Worm (Caenorhabditis elegans): ENCODE results near the gene F47B8.8.

- no peak for TF ChIP-seq ceh-82 (tag; optimal IDR thresholded peaks at IDR 0.05)
- TF ChIP-seq nhr-12 (tag; optimal IDR thresholded peaks at IDR 0.05), result no peak
- TF ChIP-seq snpc-4 (tag; optimal IDR thresholded peaks at IDR 0.05), result no peak
- no peak for TF ChIP-seq zag-1 (tag; optimal IDR thresholded peaks at IDR 0.05)
- TF ChIP-seq ama-1 (optimal IDR thresholded peaks at IDR 0.05), result no peak
- no peak for TF ChIP-seq nhr-47 (tag; optimal IDR thresholded peaks at IDR 0.05)
- TF ChIP-seq dsc-1 (tag; optimal IDR thresholded peaks at IDR 0.05), result no peak
- no peak for TF ChIP-seq elt-2 (tag; optimal IDR thresholded peaks at IDR 0.05)
- no peak for TF ChIP-seq fkh-4 (tag; optimal IDR thresholded peaks at IDR 0.05; ENCODE audit: borderline replicate concordance)
- no peak for TF ChIP-seq nhr-77 (tag; optimal IDR thresholded peaks at IDR 0.05)
- no peak for TF ChIP-seq ztf-11 (tag; optimal IDR thresholded peaks at IDR 0.05)
- no peak for TF ChIP-seq ces-1 (GFP tag; optimal IDR thresholded peaks at IDR 0.05)
- TF ChIP-seq irx-1 (tag; optimal IDR thresholded peaks at IDR 0.05), result no peak
These were observed 31.9 kb upstream of the F47B8.8 start, which contains the start of the genes spig-3 and F14D7.12 for ce11 chrV:14299569-14300064.

Data from whole organism, L1 larva.